Worm (Caenorhabditis elegans) whole organism, L3 larva: ENCODE results near the gene brd-1.

Source experiments
- ZK546.5 ChIP-seq: sonication (generic microtip); optimal IDR thresholded peaks from 2 replicates; lab custom pipeline; 2017; ENCODE audit warnings: missing biosample characterization, missing genetic modification characterization
- egl-27 ChIP-seq: sonication (generic microtip); optimal IDR thresholded peaks from 4 replicates; lab custom pipeline; 2017; ENCODE audit warnings: missing biosample characterization, missing genetic modification reagents, missing genetic modification characterization
- nhr-23 ChIP-seq: fragments of 150-350 bp; optimal IDR thresholded peaks from 2 replicates; lab custom pipeline; 2014; ENCODE audit warnings: missing biosample characterization, missing genetic modification reagents, missing genetic modification characterization
- nhr-76 ChIP-seq: fragments of 150-350 bp; sonication (generic microtip); optimal IDR thresholded peaks from 5 replicates; lab custom pipeline; 2014; ENCODE audit warnings: missing biosample characterization, missing genetic modification characterization
- skn-1 ChIP-seq: fragments of 150-350 bp; optimal IDR thresholded peaks from 2 replicates; lab custom pipeline; 2014; ENCODE audit warnings: missing biosample characterization, missing genetic modification characterization
- ztf-11 ChIP-seq: fragments of 150-350 bp; optimal IDR thresholded peaks from 2 replicates; lab custom pipeline; 2014; ENCODE audit warnings: missing biosample characterization, missing genetic modification characterization

ce11 chrIII:6848654-6849204 lies 40.6 kb downstream of the brd-1 start, which contains the start of gene dhhc-5:
- TF ChIP-seq nhr-76 (tag; lab: Kevin White, UChicago), result no peak
- TF ChIP-seq skn-1 (tag; lab: Kevin White, UChicago), result peak; percentile 24
- TF ChIP-seq nhr-23 (tag; lab: Kevin White, UChicago), result no peak
- no peak for TF ChIP-seq egl-27 (tag; lab: Kevin White, UChicago)
- no peak for TF ChIP-seq ztf-11 (tag; lab: Kevin White, UChicago)
- TF ChIP-seq ZK546.5 (tag; lab: Kevin White, UChicago), result no peak
